Worm (Caenorhabditis elegans) whole organism, young adult: Measurements from ENCODE around the gene elt-2.

Experiments used
- B0019.2 ChIP-seq: fragments of 200-800 bp; sonication (Bioruptor generic); conservative IDR thresholded peaks from 2 replicates; pipeline ENCODE4 v1.3.6; 2022; ENCODE audit warnings: missing genetic modification reagents, missing genetic modification characterization, missing compliant biosample characterization
- B0261.1 ChIP-seq: sonication (generic microtip); optimal IDR thresholded peaks from 2 replicates; lab custom pipeline; 2016; ENCODE audit warnings: mild to moderate bottlenecking, missing genetic modification characterization, moderate library complexity, missing compliant biosample characterization
- C06A6.2 ChIP-seq: fragments of 200-800 bp; sonication (Bioruptor generic); conservative IDR thresholded peaks from 2 replicates; pipeline ENCODE4 v1.3.6; 2022; ENCODE audit warnings: missing genetic modification characterization, missing compliant biosample characterization
- F23B12.7 ChIP-seq: sonication (generic microtip); optimal IDR thresholded peaks from 2 replicates; lab custom pipeline; 2017; ENCODE audit warnings: missing genetic modification characterization, mild to moderate bottlenecking, missing compliant biosample characterization, antibody characterized with exemption, moderate library complexity; ENCODE audit not compliant: insufficient read depth
- F55B11.4 ChIP-seq: sonication (generic microtip); optimal IDR thresholded peaks from 2 replicates; lab custom pipeline; 2016; ENCODE audit warnings: missing compliant biosample characterization, missing genetic modification characterization, borderline replicate concordance; ENCODE audit not compliant: insufficient read depth
- F57C9.4 ChIP-seq: sonication (generic microtip); optimal IDR thresholded peaks from 2 replicates; lab custom pipeline; 2017; ENCODE audit warnings: mild to moderate bottlenecking, missing genetic modification characterization, missing compliant biosample characterization
- Y53G8AR.9 ChIP-seq: fragments of 200-800 bp; sonication (Bioruptor generic); conservative IDR thresholded peaks from 2 replicates; pipeline ENCODE4 v1.3.6; 2022; ENCODE audit warnings: missing genetic modification reagents, missing genetic modification characterization, missing compliant biosample characterization
- Y79H2A.3 ChIP-seq: fragments of 200-800 bp; sonication (Bioruptor generic); conservative IDR thresholded peaks from 2 replicates; pipeline ENCODE4 v1.3.6; 2022; ENCODE audit warnings: missing genetic modification reagents, missing genetic modification characterization, missing compliant biosample characterization
- akir-1 ChIP-seq: fragments of 200-800 bp; sonication (Bioruptor generic); optimal IDR thresholded peaks from 2 replicates; lab custom pipeline; 2018; ENCODE audit warnings: mild to moderate bottlenecking, missing genetic modification characterization, moderate library complexity, missing compliant biosample characterization
- aptf-2 ChIP-seq: fragments of 200-800 bp; sonication (Bioruptor generic); conservative IDR thresholded peaks from 2 replicates; pipeline ENCODE4 v1.3.6; 2022; ENCODE audit warnings: missing genetic modification reagents, missing genetic modification characterization, missing compliant biosample characterization
- athp-1 ChIP-seq: sonication (generic microtip); optimal IDR thresholded peaks from 2 replicates; lab custom pipeline; 2017; ENCODE audit warnings: mild to moderate bottlenecking, missing genetic modification characterization, missing compliant biosample characterization
- attf-6 ChIP-seq: fragments of 200-800 bp; sonication (Bioruptor generic); IDR thresholded peaks from 2 replicates; pipeline ENCODE4 v1.3.6; 2022; ENCODE audit warnings: missing genetic modification reagents, missing genetic modification characterization, missing compliant biosample characterization
- ceh-58 ChIP-seq: fragments of 200-800 bp; sonication (Bioruptor generic); IDR thresholded peaks from 2 replicates; pipeline ENCODE4 v1.3.6; 2022; ENCODE audit warnings: missing genetic modification characterization, missing compliant biosample characterization
- egrh-3 ChIP-seq: fragments of 200-800 bp; sonication (Bioruptor generic); IDR thresholded peaks from 2 replicates; pipeline ENCODE4 v1.3.6; 2022; ENCODE audit warnings: missing genetic modification reagents, missing genetic modification characterization, missing compliant biosample characterization
- ets-4 ChIP-seq: fragments of 200-800 bp; sonication (Bioruptor generic); optimal IDR thresholded peaks from 2 replicates; lab custom pipeline; 2018; ENCODE audit warnings: mild to moderate bottlenecking, missing genetic modification characterization, missing compliant biosample characterization
- gei-17 ChIP-seq: fragments of 200-800 bp; sonication (Bioruptor generic); optimal IDR thresholded peaks from 2 replicates; lab custom pipeline; 2018; ENCODE audit warnings: mild to moderate bottlenecking, missing genetic modification characterization, missing compliant biosample characterization
- hmg-1.2 ChIP-seq: fragments of 200-800 bp; sonication (Bioruptor generic); IDR thresholded peaks from 2 replicates; pipeline ENCODE4 v1.3.6; 2022; ENCODE audit warnings: missing genetic modification reagents, missing genetic modification characterization, missing compliant biosample characterization
- hmg-20 ChIP-seq: fragments of 200-800 bp; sonication (Bioruptor generic); IDR thresholded peaks from 2 replicates; pipeline ENCODE4 v1.3.6; 2022; ENCODE audit warnings: missing genetic modification reagents, missing genetic modification characterization, missing compliant biosample characterization
- lag-1 ChIP-seq: fragments of 200-800 bp; sonication (Bioruptor generic); IDR thresholded peaks from 2 replicates; pipeline ENCODE4 v1.3.6; 2022; ENCODE audit warnings: missing genetic modification reagents, missing genetic modification characterization, missing compliant biosample characterization
- let-526 ChIP-seq: fragments of 200-800 bp; sonication (Bioruptor generic); IDR thresholded peaks from 2 replicates; pipeline ENCODE4 v1.3.6; 2022; ENCODE audit warnings: missing genetic modification reagents, missing genetic modification characterization, missing compliant biosample characterization
- lin-35 ChIP-seq, 3 experiments: fragments of 150-350 bp in 2 of 3; sonication (generic microtip) in 1 of 3; optimal IDR thresholded peaks; 2 replicates each; lab custom pipeline; 2014 to 2018; ENCODE audit warnings: missing biosample characterization in 3 of 3, missing genetic modification characterization in 3 of 3, missing genetic modification reagents in 3 of 3
- lin-40 ChIP-seq: sonication (generic microtip); optimal IDR thresholded peaks from 2 replicates; lab custom pipeline; 2016; ENCODE audit warnings: missing genetic modification characterization, mild to moderate bottlenecking, missing compliant biosample characterization, missing genotype, missing genetic modification reagents
- lsl-1 ChIP-seq: fragments of 200-800 bp; sonication (Bioruptor generic); optimal IDR thresholded peaks from 2 replicates; lab custom pipeline; 2018; ENCODE audit warnings: mild to moderate bottlenecking, missing genetic modification characterization, moderate library complexity, missing compliant biosample characterization
- madf-6 ChIP-seq: fragments of 200-800 bp; sonication (Bioruptor generic); IDR thresholded peaks from 2 replicates; pipeline ENCODE4 v1.3.6; 2022; ENCODE audit warnings: missing genetic modification reagents, missing genetic modification characterization, missing compliant biosample characterization
- madf-8 ChIP-seq: fragments of 200-800 bp; sonication (Bioruptor generic); conservative IDR thresholded peaks from 2 replicates; pipeline ENCODE4 v1.3.6; 2022; ENCODE audit warnings: missing genetic modification reagents, missing genetic modification characterization, missing compliant biosample characterization
- mes-4 ChIP-seq: sonication (generic microtip); optimal IDR thresholded peaks from 2 replicates; lab custom pipeline; 2016; ENCODE audit warnings: missing genotype, missing genetic modification characterization, missing compliant biosample characterization
- nfyb-1 ChIP-seq: fragments of 200-800 bp; sonication (Bioruptor generic); IDR thresholded peaks from 2 replicates; pipeline ENCODE4 v1.3.6; 2022; ENCODE audit warnings: missing genetic modification reagents, missing genetic modification characterization, missing compliant biosample characterization
- nhr-179 ChIP-seq: sonication (generic microtip); optimal IDR thresholded peaks from 2 replicates; lab custom pipeline; 2016; ENCODE audit warnings: mild to moderate bottlenecking, missing genetic modification characterization, missing compliant biosample characterization
- pha-4 ChIP-seq: fragments of 150-350 bp; sonication (generic microtip); optimal IDR thresholded peaks from 2 replicates; lab custom pipeline; 2014; ENCODE audit warnings: missing biosample characterization, missing genetic modification reagents, missing genetic modification characterization
- snpc-1.1 ChIP-seq: sonication (generic microtip); optimal IDR thresholded peaks from 2 replicates; lab custom pipeline; 2017; ENCODE audit warnings: missing genetic modification characterization, mild to moderate bottlenecking, missing compliant biosample characterization, antibody characterized with exemption, moderate library complexity, missing genotype, missing genetic modification reagents; ENCODE audit not compliant: insufficient read depth
- snpc-3.4 ChIP-seq: sonication (generic microtip); optimal IDR thresholded peaks from 2 replicates; lab custom pipeline; 2017; ENCODE audit warnings: missing genetic modification characterization, mild to moderate bottlenecking, missing compliant biosample characterization, antibody characterized with exemption, moderate library complexity, missing genotype, missing genetic modification reagents
- ztf-18 ChIP-seq: sonication (generic microtip); optimal IDR thresholded peaks from 2 replicates; lab custom pipeline; 2016; ENCODE audit warnings: missing genotype, mild to moderate bottlenecking, missing genetic modification characterization, missing compliant biosample characterization

The elt-2 gene

DNA sequence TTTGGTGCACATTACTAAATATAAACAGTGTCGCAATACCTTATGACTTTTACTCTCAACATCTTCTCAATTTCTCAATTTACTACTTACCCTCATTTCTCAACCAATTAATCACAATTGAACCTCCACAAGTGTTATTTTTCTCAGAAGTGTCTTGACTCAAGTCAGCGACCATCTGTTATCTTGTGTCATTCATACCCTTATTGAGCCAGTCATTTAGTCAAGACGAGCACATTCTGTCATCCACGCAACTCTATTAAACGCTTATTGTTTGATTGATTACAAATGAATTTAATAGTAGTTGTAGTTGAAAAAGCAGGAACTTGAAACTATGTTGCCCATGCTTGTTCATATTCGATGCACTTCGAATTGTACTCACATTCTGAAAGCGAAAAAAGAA, 22.4 kb downstream of the elt-2 start:
- no peak for TF ChIP-seq akir-1 (GFP tag; lab: Kevin White, UChicago)
- TF ChIP-seq lin-35 (GFP tag; optimal IDR thresholded peaks at IDR 0.05; lab: Kevin White, UChicago) = no peak
- no peak for TF ChIP-seq gei-17 (GFP tag; lab: Kevin White, UChicago)
- TF ChIP-seq ztf-18 (tag; lab: Kevin White, UChicago) = no peak
- no peak for TF ChIP-seq hmg-20
- no peak for TF ChIP-seq egrh-3
- TF ChIP-seq ceh-58 (GFP tag; lab: Robert Waterston, UW) = no peak
- TF ChIP-seq lsl-1 (GFP tag; lab: Kevin White, UChicago) = no peak
- TF ChIP-seq C06A6.2 (GFP tag; lab: Robert Waterston, UW) = no peak

DNA sequence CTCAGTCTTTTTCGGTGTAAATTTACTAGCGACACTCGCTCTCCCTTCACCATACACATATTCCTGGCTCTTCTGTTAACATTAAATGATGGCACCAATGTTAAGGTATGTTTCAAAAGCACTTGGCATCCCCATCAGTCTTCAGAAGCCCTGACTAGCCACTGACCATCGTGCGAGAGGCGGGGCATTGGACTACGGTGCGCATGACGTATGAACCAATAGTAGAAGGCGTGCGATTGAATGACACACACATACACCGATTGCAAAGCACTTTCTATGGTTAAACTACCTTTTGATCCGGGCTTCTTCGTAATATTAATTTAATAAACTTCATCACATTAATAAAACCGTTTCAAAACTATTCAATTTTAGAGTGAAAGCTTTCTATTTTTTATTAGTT, 24.2 kb downstream of the elt-2 start:
- TF ChIP-seq ets-4 (GFP tag; lab: Kevin White, UChicago) = no peak
- TF ChIP-seq lin-40 = no peak
- no peak for TF ChIP-seq F57C9.4 (tag; lab: Kevin White, UChicago)
- TF ChIP-seq Y53G8AR.9 (GFP tag; lab: Robert Waterston, UW) = no peak
- no peak for TF ChIP-seq snpc-3.4 (tag; lab: Kevin White, UChicago)
- TF ChIP-seq hmg-20 = no peak
- no peak for TF ChIP-seq lag-1
- TF ChIP-seq hmg-1.2 (GFP tag; lab: Robert Waterston, UW) = no peak
- no peak for TF ChIP-seq F23B12.7 (tag; lab: Kevin White, UChicago)
- TF ChIP-seq nfyb-1 = no peak
- no peak for TF ChIP-seq attf-6
- TF ChIP-seq aptf-2 (GFP tag; lab: Robert Waterston, UW) = no peak
- TF ChIP-seq mes-4 (tag; lab: Kevin White, UChicago) = no peak

DNA sequence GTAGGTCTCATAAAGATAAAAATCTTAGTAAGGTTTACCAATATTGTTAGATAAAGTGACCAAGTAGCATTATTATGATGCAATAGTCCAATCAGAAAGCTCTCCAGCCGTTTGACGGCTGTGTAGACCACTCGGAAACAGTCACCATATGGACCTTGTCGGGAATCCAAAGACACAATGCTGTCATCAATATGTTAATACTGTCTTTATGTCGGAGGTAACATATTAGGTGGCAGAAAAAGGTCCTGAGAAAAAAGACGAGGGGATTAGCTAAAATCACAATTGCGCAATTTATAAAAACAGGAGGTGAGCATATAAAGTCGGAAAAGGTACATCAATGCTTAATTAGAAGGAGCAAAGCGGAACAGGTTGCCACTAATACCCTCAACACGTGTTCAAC, 26.9 kb downstream of the elt-2 start:
- TF ChIP-seq snpc-1.1 (tag; lab: Kevin White, UChicago) = no peak
- TF ChIP-seq lsl-1 (GFP tag; lab: Kevin White, UChicago) = no peak
- TF ChIP-seq Y79H2A.3 (GFP tag; lab: Robert Waterston, UW) = no peak
- TF ChIP-seq B0019.2 (GFP tag; lab: Robert Waterston, UW) = no peak
- no peak for TF ChIP-seq let-526 (GFP tag; lab: Robert Waterston, UW)
- TF ChIP-seq madf-8 (GFP tag; lab: Robert Waterston, UW) = no peak
- TF ChIP-seq, all 124 proteins: peak for 0

DNA sequence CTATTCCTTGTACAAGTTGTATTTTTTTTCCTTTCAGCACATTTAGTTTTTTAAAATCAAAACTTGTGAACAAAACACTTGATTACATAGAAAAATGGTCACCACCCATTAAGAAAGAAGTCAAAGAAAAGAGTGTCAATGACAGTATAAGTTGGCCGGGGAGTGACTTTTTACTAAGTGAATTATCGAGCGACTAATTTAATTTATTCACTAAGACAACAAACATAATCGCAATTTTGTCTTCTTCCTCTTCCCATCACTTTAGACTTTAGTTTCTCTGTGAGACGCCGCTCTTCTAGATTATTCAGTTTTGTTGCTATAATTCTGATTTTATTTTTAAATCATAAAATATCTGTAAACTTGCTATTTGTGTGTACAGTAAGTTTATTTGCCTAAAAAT, 33.0 kb downstream of the elt-2 start:
- TF ChIP-seq nhr-179 (tag; lab: Kevin White, UChicago) = no peak

DNA sequence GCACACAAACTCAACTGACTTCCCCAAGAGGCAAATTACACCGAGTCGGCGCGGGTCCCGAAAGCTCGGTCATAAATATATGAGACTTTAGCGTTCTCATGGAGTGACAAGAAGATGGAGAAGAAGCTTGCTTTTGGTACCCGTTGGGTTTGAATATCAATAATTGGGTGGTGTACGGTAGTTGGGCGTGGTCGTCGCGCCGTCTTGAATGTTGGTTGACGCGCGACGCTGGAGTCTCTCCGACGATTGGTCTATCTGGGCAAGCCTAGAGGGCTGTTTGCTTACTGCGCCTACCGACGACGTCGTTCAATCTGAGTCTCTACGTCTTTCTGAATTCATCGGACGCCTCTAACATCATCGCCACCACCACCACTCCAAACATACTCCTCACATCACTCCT, 33.8 kb downstream of the elt-2 start:
- TF ChIP-seq F55B11.4 (tag; lab: Kevin White, UChicago) (no peak), madf-6 (GFP tag; lab: Robert Waterston, UW) (no peak), B0261.1 (no peak), aptf-2 (GFP tag; lab: Robert Waterston, UW) (no peak), pha-4 (no peak), athp-1 (tag; lab: Kevin White, UChicago) (no peak)
